Worm (Caenorhabditis elegans): Measurements from ENCODE around the gene C04G2.5.

ce11 chrIV:10080816-10081215 lies 14.3 kb downstream of the C04G2.5 start, which contains the start of gene W01B6.6:
- TF ChIP-seq tbx-8 (GFP tag; optimal IDR thresholded peaks at IDR 0.05): no peak
- no peak for TF ChIP-seq nhr-237 (tag; optimal IDR thresholded peaks at IDR 0.05)
- no peak for TF ChIP-seq mep-1 (tag; optimal IDR thresholded peaks at IDR 0.05)
- no peak for TF ChIP-seq ztf-11 (tag; optimal IDR thresholded peaks at IDR 0.05)
- no peak for TF ChIP-seq nhr-76 (tag; optimal IDR thresholded peaks at IDR 0.05)
- no peak for TF ChIP-seq nhr-12 (tag; optimal IDR thresholded peaks at IDR 0.05)
- TF ChIP-seq nhr-28 (tag; optimal IDR thresholded peaks at IDR 0.05): no peak
- no peak for TF ChIP-seq pha-4 (tag; optimal IDR thresholded peaks at IDR 0.05)
- TF ChIP-seq mab-5 (tag; optimal IDR thresholded peaks at IDR 0.05): no peak
- TF ChIP-seq ceh-83 (GFP tag; optimal IDR thresholded peaks at IDR 0.05): no peak
- TF ChIP-seq lsy-2 (tag; optimal IDR thresholded peaks at IDR 0.05): no peak
- TF ChIP-seq zip-8 (tag; optimal IDR thresholded peaks at IDR 0.05): no peak
- TF ChIP-seq bed-3 (GFP tag; optimal IDR thresholded peaks at IDR 0.05): no peak
- no peak for TF ChIP-seq unc-39 (tag; optimal IDR thresholded peaks at IDR 0.05)

All from whole organism, mixed stage, embryonic.